Worm (Caenorhabditis elegans) whole organism, early embryonic: ENCODE results near the gene F55F1.2.

Source experiments
- F13C5.2 ChIP-seq: sonication (generic microtip); optimal IDR thresholded peaks from 2 replicates; lab custom pipeline; 2017; ENCODE audit warnings: mild to moderate bottlenecking, missing genetic modification characterization, inconsistent platforms, missing compliant biosample characterization
- aly-1 ChIP-seq: sonication (generic microtip); optimal IDR thresholded peaks from 2 replicates; lab custom pipeline; 2016; ENCODE audit warnings: missing genetic modification characterization, missing compliant biosample characterization
- ama-1 ChIP-seq: fragments of 150-350 bp; optimal IDR thresholded peaks from 2 replicates; lab custom pipeline; 2014
- ceh-13 ChIP-seq: fragments of 200-800 bp; sonication (Bioruptor generic); optimal IDR thresholded peaks from 2 replicates; lab custom pipeline; 2018; ENCODE audit warnings: mild to moderate bottlenecking, missing genetic modification characterization, missing compliant biosample characterization
- ceh-36 ChIP-seq: sonication (generic microtip); optimal IDR thresholded peaks from 2 replicates; lab custom pipeline; 2016; ENCODE audit warnings: missing genetic modification characterization, inconsistent platforms, missing compliant biosample characterization
- ets-7 ChIP-seq: sonication (generic microtip); optimal IDR thresholded peaks from 2 replicates; lab custom pipeline; 2016; ENCODE audit warnings: missing genotype, missing genetic modification characterization, missing compliant biosample characterization
- flt-1 ChIP-seq: fragments of 200-800 bp; sonication (Bioruptor generic); IDR thresholded peaks from 2 replicates; pipeline ENCODE4 v1.3.6; 2022; ENCODE audit warnings: missing genetic modification characterization, missing compliant biosample characterization
- hmbx-1 ChIP-seq: sonication (generic microtip); optimal IDR thresholded peaks from 2 replicates; lab custom pipeline; 2016; ENCODE audit warnings: mild to moderate bottlenecking, missing genetic modification characterization, missing compliant biosample characterization
- hmg-4 ChIP-seq: fragments of 200-800 bp; sonication (Bioruptor generic); optimal IDR thresholded peaks from 2 replicates; lab custom pipeline; 2018; ENCODE audit warnings: mild to moderate bottlenecking, missing genetic modification characterization, missing compliant biosample characterization
- pes-1 ChIP-seq: fragments of 200-800 bp; sonication (Bioruptor generic); IDR thresholded peaks from 2 replicates; pipeline ENCODE4 v1.3.6; 2022; ENCODE audit warnings: missing genetic modification reagents, missing genetic modification characterization, missing compliant biosample characterization
- scrt-1 ChIP-seq: fragments of 200-800 bp; sonication (Bioruptor generic); IDR thresholded peaks from 2 replicates; pipeline ENCODE4 v1.3.6; 2022; ENCODE audit warnings: missing genetic modification characterization, missing compliant biosample characterization
- sea-1 ChIP-seq: fragments of 200-800 bp; sonication (Bioruptor generic); conservative IDR thresholded peaks from 2 replicates; pipeline ENCODE4 v1.3.6; 2022; ENCODE audit warnings: missing genetic modification characterization, missing compliant biosample characterization
- tbx-11 ChIP-seq: fragments of 200-800 bp; sonication (Bioruptor generic); IDR thresholded peaks from 2 replicates; pipeline ENCODE4 v1.3.6; 2022; ENCODE audit warnings: missing genetic modification characterization, missing compliant biosample characterization
- tbx-37 ChIP-seq: fragments of 200-800 bp; sonication (Bioruptor generic); conservative IDR thresholded peaks from 2 replicates; pipeline ENCODE4 v1.3.6; 2022; ENCODE audit warnings: missing genetic modification reagents, missing genetic modification characterization, missing compliant biosample characterization

DNA sequence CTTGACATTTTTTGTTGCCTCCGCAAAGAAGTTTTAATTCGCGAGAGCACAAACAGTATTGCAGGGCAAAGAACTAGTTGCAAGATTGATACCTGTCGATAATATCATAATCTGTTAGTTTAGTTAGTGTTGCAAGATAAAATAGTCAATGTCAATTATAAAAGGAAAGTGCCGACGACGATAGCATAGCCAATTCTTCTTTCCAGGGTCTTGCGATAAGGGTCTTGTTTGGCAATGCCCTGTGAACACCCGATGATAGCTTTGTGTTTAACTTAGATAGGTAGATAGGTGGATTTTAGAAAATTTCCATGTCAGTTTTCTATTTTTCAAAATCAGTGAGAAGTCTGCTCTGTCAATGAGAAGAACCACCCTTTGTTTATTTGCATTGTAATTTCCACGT lies 24.5 kb upstream of the F55F1.2 start:
- TF ChIP-seq tbx-37 (GFP tag; lab: Robert Waterston, UW) (no peak), ama-1 (lab: Kevin White, UChicago) (no peak), scrt-1 (GFP tag; lab: Robert Waterston, UW) (no peak), ceh-36 (tag; lab: Kevin White, UChicago) (no peak), hmbx-1 (tag; lab: Kevin White, UChicago) (no peak), hmg-4 (no peak), F13C5.2 (tag; lab: Kevin White, UChicago) (no peak), ceh-13 (no peak), sea-1 (GFP tag; lab: Robert Waterston, UW) (no peak), flt-1 (GFP tag; lab: Robert Waterston, UW) (no peak), aly-1 (tag; lab: Kevin White, UChicago) (no peak), pes-1 (no peak), tbx-11 (GFP tag; lab: Robert Waterston, UW) (no peak), ets-7 (no peak)
